Fruit fly (Drosophila melanogaster) whole organism, embryonic: ENCODE results near the gene Ir7g.

ENCODE experiments used
- Abd-B ChIP-seq: fragments of 200-800 bp; sonication (Bioruptor generic); optimal IDR thresholded peaks from 2 replicates; lab custom pipeline; 2018; ENCODE audit warnings: missing biosample characterization, mild to moderate bottlenecking, missing genetic modification characterization, moderate library complexity
- Antp ChIP-seq: fragments of 200-800 bp; sonication (Bioruptor generic); optimal IDR thresholded peaks from 3 replicates; lab custom pipeline; 2016; ENCODE audit warnings: missing biosample characterization, missing genetic modification characterization
- CG10462 ChIP-seq: fragments of 200-800 bp; sonication (Bioruptor generic); optimal IDR thresholded peaks from 2 replicates; lab custom pipeline; 2016; ENCODE audit warnings: missing biosample characterization, missing genetic modification characterization
- CG11247 ChIP-seq: fragments of 200-800 bp; sonication (Bioruptor generic); IDR thresholded peaks from 2 replicates; pipeline ENCODE4 v1.3.6; 2022; ENCODE audit warnings: missing biosample characterization, missing genetic modification characterization
- CG12104 ChIP-seq: fragments of 200-800 bp; sonication (Bioruptor generic); optimal IDR thresholded peaks from 3 replicates; lab custom pipeline; 2016; ENCODE audit warnings: missing biosample characterization, missing genetic modification characterization
- CG12299 ChIP-seq: fragments of 200-800 bp; sonication (Bioruptor generic); optimal IDR thresholded peaks from 2 replicates; lab custom pipeline; 2018; ENCODE audit warnings: missing biosample characterization, mild to moderate bottlenecking, missing genetic modification characterization
- CG12942 ChIP-seq: fragments of 200-800 bp; sonication (Bioruptor generic); optimal IDR thresholded peaks from 3 replicates; lab custom pipeline; 2016; ENCODE audit warnings: missing biosample characterization, missing genetic modification characterization
- CG14710 ChIP-seq: fragments of 200-800 bp; sonication (Bioruptor generic); optimal IDR thresholded peaks from 3 replicates; lab custom pipeline; 2019; ENCODE audit warnings: missing biosample characterization, mild to moderate bottlenecking, missing genetic modification characterization, moderate library complexity
- CG15269 ChIP-seq: fragments of 200-800 bp; sonication (Bioruptor generic); optimal IDR thresholded peaks from 2 replicates; lab custom pipeline; 2018; ENCODE audit warnings: missing biosample characterization, mild to moderate bottlenecking, missing genetic modification characterization, moderate library complexity
- CG16813 ChIP-seq: fragments of 200-800 bp; sonication (Bioruptor generic); IDR thresholded peaks from 3 replicates; pipeline ENCODE4 v1.3.6; 2022; ENCODE audit warnings: missing biosample characterization, missing genetic modification characterization; ENCODE audit not compliant: partially characterized antibody
- CG3065 ChIP-seq: fragments of 200-800 bp; sonication (Bioruptor generic); optimal IDR thresholded peaks from 2 replicates; lab custom pipeline; 2016; ENCODE audit warnings: missing biosample characterization, missing genetic modification characterization
- CG3163 ChIP-seq: fragments of 200-800 bp; sonication (Bioruptor generic); optimal IDR thresholded peaks from 3 replicates; lab custom pipeline; 2016; ENCODE audit warnings: missing biosample characterization, missing genetic modification characterization
- CG32772 ChIP-seq: fragments of 200-800 bp; sonication (Bioruptor generic); IDR thresholded peaks from 2 replicates; pipeline ENCODE4 v1.3.6; 2022; ENCODE audit warnings: missing biosample characterization, missing genetic modification characterization
- CG33557 ChIP-seq: fragments of 200-800 bp; sonication (Bioruptor generic); optimal IDR thresholded peaks from 2 replicates; lab custom pipeline; 2019; ENCODE audit warnings: missing biosample characterization, mild to moderate bottlenecking, missing genetic modification characterization, moderate library complexity
- CG34422 ChIP-seq: fragments of 200-800 bp; sonication (Bioruptor generic); IDR thresholded peaks from 3 replicates; pipeline ENCODE4 v1.3.6; 2022; ENCODE audit warnings: missing biosample characterization, missing genetic modification characterization
- CG3726 ChIP-seq: fragments of 200-800 bp; sonication (Bioruptor generic); IDR thresholded peaks from 3 replicates; pipeline ENCODE4, ENCODE4 v1.3.6; 2022; ENCODE audit warnings: missing biosample characterization, missing genetic modification characterization
- CG42726 ChIP-seq: fragments of 200-800 bp; sonication (Bioruptor generic); IDR thresholded peaks from 2 replicates; pipeline ENCODE4 v1.3.6; 2022; ENCODE audit warnings: missing biosample characterization, missing genetic modification characterization; ENCODE audit not compliant: partially characterized antibody
- CG6272 ChIP-seq: fragments of 200-800 bp; sonication (Bioruptor generic); IDR thresholded peaks from 2 replicates; pipeline ENCODE4 v1.3.6; 2022; ENCODE audit warnings: missing biosample characterization, missing genetic modification characterization
- CG6654 ChIP-seq: fragments of 200-800 bp; sonication (Bioruptor generic); optimal IDR thresholded peaks from 2 replicates; lab custom pipeline; 2017; ENCODE audit warnings: missing biosample characterization, mild to moderate bottlenecking, missing genetic modification characterization
- CG6689 ChIP-seq: fragments of 200-800 bp; sonication (Bioruptor generic); IDR thresholded peaks from 2 replicates; pipeline ENCODE4 v1.3.6; 2022; ENCODE audit warnings: missing biosample characterization, missing genetic modification characterization
- CG7839 ChIP-seq: fragments of 200-800 bp; sonication (Bioruptor generic); optimal IDR thresholded peaks from 3 replicates; lab custom pipeline; 2018; ENCODE audit warnings: missing biosample characterization, mild to moderate bottlenecking, missing genetic modification characterization, moderate library complexity
- CG7963 ChIP-seq: fragments of 200-800 bp; sonication (Bioruptor generic); IDR thresholded peaks from 3 replicates; pipeline ENCODE4 v1.3.6; 2022; ENCODE audit warnings: missing biosample characterization, missing genetic modification characterization; ENCODE audit not compliant: partially characterized antibody
- CTCF ChIP-seq: fragments of 200-800 bp; sonication (Bioruptor generic); optimal IDR thresholded peaks from 2 replicates; lab custom pipeline; 2017; ENCODE audit warnings: missing biosample characterization, mild to moderate bottlenecking, missing genetic modification characterization, moderate library complexity
- Doc2 ChIP-seq: fragments of 200-800 bp; sonication (Bioruptor generic); IDR thresholded peaks from 2 replicates; pipeline ENCODE4 v1.3.6; 2022; ENCODE audit warnings: missing biosample characterization, missing genetic modification characterization
- H15 ChIP-seq: fragments of 200-800 bp; sonication (Bioruptor generic); IDR thresholded peaks from 3 replicates; pipeline ENCODE4 v1.3.6; 2022; ENCODE audit warnings: missing biosample characterization, missing genetic modification characterization
- Hsf ChIP-seq: fragments of 200-800 bp; sonication (Bioruptor generic); optimal IDR thresholded peaks from 3 replicates; lab custom pipeline; 2016; ENCODE audit warnings: missing biosample characterization, missing genetic modification characterization
- MBD-R2 ChIP-seq: fragments of 200-800 bp; sonication (Bioruptor generic); IDR thresholded peaks from 2 replicates; pipeline ENCODE4 v1.3.6; 2022; ENCODE audit warnings: missing biosample characterization, missing genetic modification characterization
- NC2α ChIP-seq: fragments of 200-800 bp; sonication (Bioruptor generic); optimal IDR thresholded peaks from 2 replicates; lab custom pipeline; 2016; ENCODE audit warnings: missing biosample characterization, missing genetic modification characterization
- NC2β ChIP-seq: fragments of 200-800 bp; sonication (Bioruptor generic); optimal IDR thresholded peaks from 2 replicates; lab custom pipeline; 2016; ENCODE audit warnings: missing biosample characterization, missing genetic modification characterization
- Pdp1 ChIP-seq, 2 experiments: fragments of 200-800 bp; sonication (Bioruptor generic); optimal IDR thresholded peaks; 3 replicates each; lab custom pipeline; 2016; ENCODE audit warnings: missing biosample characterization in 2 of 2, missing genetic modification characterization in 2 of 2, mild to moderate bottlenecking in 1 of 2, moderate library complexity in 1 of 2
- Ptx1 ChIP-seq: fragments of 200-800 bp; sonication (Bioruptor generic); IDR thresholded peaks from 2 replicates; pipeline ENCODE4 v1.3.6; 2022; ENCODE audit warnings: missing biosample characterization, missing genetic modification characterization
- Spps ChIP-seq: fragments of 200-800 bp; sonication (Bioruptor generic); optimal IDR thresholded peaks from 2 replicates; lab custom pipeline; 2018; ENCODE audit warnings: missing biosample characterization, mild to moderate bottlenecking, missing genetic modification characterization
- Tbp ChIP-seq: fragments of >200 bp; optimal IDR thresholded peaks from 2 replicates; lab custom pipeline; 2018; ENCODE audit warnings: missing biosample characterization, missing genetic modification characterization
- ara ChIP-seq: fragments of 200-800 bp; sonication (Bioruptor generic); IDR thresholded peaks from 2 replicates; pipeline ENCODE4 v1.3.6; 2022; ENCODE audit warnings: missing biosample characterization, missing genetic modification characterization
- cad ChIP-seq: fragments of >200 bp; optimal IDR thresholded peaks from 2 replicates; lab custom pipeline; 2017; ENCODE audit warnings: missing biosample characterization, missing genetic modification characterization
- dati ChIP-seq: fragments of 200-800 bp; sonication (Bioruptor generic); IDR thresholded peaks from 2 replicates; pipeline ENCODE4 v1.3.6; 2022; ENCODE audit warnings: missing biosample characterization, missing genetic modification characterization
- fru ChIP-seq: fragments of >200 bp; optimal IDR thresholded peaks from 2 replicates; lab custom pipeline; 2017
- jigr1 ChIP-seq: fragments of 200-800 bp; sonication (Bioruptor generic); IDR thresholded peaks from 3 replicates; pipeline ENCODE4 v1.3.6; 2022; ENCODE audit warnings: missing biosample characterization, missing genetic modification characterization
- ken ChIP-seq: fragments of 200-800 bp; sonication (Bioruptor generic); IDR thresholded peaks from 3 replicates; pipeline ENCODE4 v1.3.6; 2022; ENCODE audit warnings: missing biosample characterization, missing genetic modification characterization
- org-1 ChIP-seq: fragments of 200-800 bp; sonication (Bioruptor generic); optimal IDR thresholded peaks from 2 replicates; lab custom pipeline; 2017; ENCODE audit warnings: missing biosample characterization, missing genetic modification characterization
- otp ChIP-seq: fragments of 200-800 bp; sonication (Bioruptor generic); IDR thresholded peaks from 3 replicates; pipeline ENCODE4, ENCODE4 v1.3.6; 2022; ENCODE audit warnings: missing biosample characterization, missing genetic modification characterization
- pzg ChIP-seq: fragments of 200-800 bp; sonication (Bioruptor generic); optimal IDR thresholded peaks from 3 replicates; lab custom pipeline; 2018; ENCODE audit warnings: missing biosample characterization, mild to moderate bottlenecking, missing genetic modification characterization, moderate library complexity
- ranshi ChIP-seq: fragments of 200-800 bp; sonication (Bioruptor generic); IDR thresholded peaks from 2 replicates; pipeline ENCODE4 v1.3.6; 2022; ENCODE audit warnings: missing biosample characterization, missing genetic modification characterization
- sd ChIP-seq: fragments of 200-800 bp; sonication (Bioruptor generic); optimal IDR thresholded peaks from 3 replicates; lab custom pipeline; 2018; ENCODE audit warnings: missing biosample characterization, mild to moderate bottlenecking, missing genetic modification characterization, moderate library complexity
- slou ChIP-seq: fragments of 200-800 bp; sonication (Bioruptor generic); optimal IDR thresholded peaks from 3 replicates; lab custom pipeline; 2016; ENCODE audit warnings: missing biosample characterization, missing genetic modification characterization
- sob ChIP-seq: fragments of 200-800 bp; sonication (Bioruptor generic); IDR thresholded peaks from 2 replicates; pipeline ENCODE4 v1.3.6; 2022; ENCODE audit warnings: missing biosample characterization, missing genetic modification characterization
- ssp ChIP-seq: fragments of 200-800 bp; sonication (Bioruptor generic); IDR thresholded peaks from 2 replicates; pipeline ENCODE4 v1.3.6; 2022; ENCODE audit warnings: missing biosample characterization, missing genetic modification characterization
- tin ChIP-seq: fragments of 200-800 bp; sonication (Bioruptor generic); optimal IDR thresholded peaks from 3 replicates; lab custom pipeline; 2016; ENCODE audit warnings: missing biosample characterization, missing genetic modification characterization
- twi ChIP-seq: fragments of 200-800 bp; optimal IDR thresholded peaks from 2 replicates; lab custom pipeline; 2019; ENCODE audit warnings: missing biosample characterization, mild to moderate bottlenecking, missing genetic modification characterization, moderate library complexity

The Ir7g gene

DNA sequence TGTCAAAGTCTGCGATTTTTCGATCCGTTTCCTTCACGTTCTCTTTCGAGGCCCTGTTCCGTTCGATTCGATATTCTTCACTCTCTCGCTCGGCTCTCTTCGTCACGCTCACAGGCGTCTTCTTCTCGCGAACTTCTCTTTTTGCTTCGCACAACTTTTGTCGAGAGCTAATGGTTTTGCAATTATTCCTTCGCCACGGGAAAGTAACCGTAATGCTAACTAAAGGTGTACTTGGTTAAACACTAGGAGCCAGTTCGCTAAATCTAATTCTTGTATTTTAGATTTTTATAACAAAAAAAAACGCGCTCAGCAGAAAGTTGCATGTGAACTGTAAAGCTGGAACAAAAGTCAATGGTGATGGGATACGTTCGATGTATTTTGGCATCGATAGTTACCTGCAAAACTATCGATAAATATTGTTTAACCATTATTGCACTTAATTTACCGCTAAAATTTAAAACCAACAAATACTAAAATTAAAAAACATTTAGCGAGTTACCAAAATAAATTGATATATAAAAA lies 46.6 kb downstream of the Ir7g start, which contains the start of gene mahe (continued):
- TF ChIP-seq jigr1 (GFP tag; lab: Robert Waterston, UW) (no peak; the same call in 2 of the 3 replicates), Doc2 (GFP tag; lab: Robert Waterston, UW) (no peak), CG6272 (GFP tag; lab: Robert Waterston, UW) (no peak), ranshi (GFP tag; lab: Robert Waterston, UW) (no peak), CG42726 (GFP tag; lab: Robert Waterston, UW) (peak; percentile 75; the same call in 1 of the 2 replicates), Hsf (no peak), fru (no peak), pzg (GFP tag; lab: Kevin White, UChicago) (peak; percentile 57), ssp (GFP tag; lab: Robert Waterston, UW) (no peak), CG15269 (tag; lab: Kevin White, UChicago) (no peak), CG7963 (GFP tag; lab: Robert Waterston, UW) (peak; percentile 74), Ptx1 (no peak), CG10462 (GFP tag; lab: Kevin White, UChicago) (no peak), CG11247 (GFP tag; lab: Robert Waterston, UW) (no peak), sob (GFP tag; lab: Robert Waterston, UW) (no peak), slou (GFP tag; lab: Kevin White, UChicago) (no peak), CG12299 (tag; lab: Kevin White, UChicago) (no peak), org-1 (GFP tag; lab: Kevin White, UChicago) (no peak), CG14710 (tag; lab: Kevin White, UChicago) (peak; percentile 37), Abd-B (GFP tag; lab: Kevin White, UChicago) (no peak), cad (GFP tag; lab: Kevin White, UChicago) (no peak), Tbp (GFP tag; lab: Kevin White, UChicago) (no peak), CG33557 (GFP tag; lab: Kevin White, UChicago) (no peak), NC2β (GFP tag; lab: Kevin White, UChicago) (no peak), CG6689 (GFP tag; lab: Robert Waterston, UW) (no peak), NC2α (GFP tag; lab: Kevin White, UChicago) (no peak), CG3726 (no peak), CG32772 (GFP tag; lab: Robert Waterston, UW) (no peak), CG6654 (GFP tag; lab: Kevin White, UChicago) (no peak), ara (GFP tag; lab: Robert Waterston, UW) (no peak), CG3065 (GFP tag; lab: Kevin White, UChicago) (no peak), CG12104 (no peak), Spps (tag; lab: Kevin White, UChicago) (no peak), CG3163 (GFP tag; lab: Kevin White, UChicago) (peak; percentile 71), Antp (GFP tag; lab: Kevin White, UChicago) (no peak), CTCF (no peak), CG12942 (no peak), CG7839 (tag; lab: Kevin White, UChicago) (no peak), MBD-R2 (GFP tag; lab: Robert Waterston, UW) (no peak), ken (no peak), otp (GFP tag; lab: Robert Waterston, UW) (no peak), CG16813 (GFP tag; lab: Robert Waterston, UW) (peak; percentile 80), Pdp1 (GFP tag; optimal IDR thresholded peaks at IDR 0.05; lab: Kevin White, UChicago) (peak in 1 of 2 experiments; percentile 14), CG34422 (GFP tag; lab: Robert Waterston, UW) (no peak), H15 (GFP tag; lab: Robert Waterston, UW) (no peak), sd (no peak), twi (tag; lab: Kevin White, UChicago) (no peak), dati (GFP tag; lab: Robert Waterston, UW) (no peak), tin (GFP tag; lab: Kevin White, UChicago) (no peak)
